Fruit fly (Drosophila melanogaster) whole organism, embryonic: Measurements from ENCODE around the gene CG46310.

ENCODE experiments used
- Bgb ChIP-seq: fragments of 200-800 bp; sonication (Bioruptor generic); IDR thresholded peaks from 2 replicates; pipeline ENCODE4 v1.3.6; 2022; ENCODE audit warnings: missing biosample characterization, missing genetic modification characterization; ENCODE audit not compliant: partially characterized antibody
- CG10431 ChIP-seq: fragments of 200-800 bp; sonication (Bioruptor generic); optimal IDR thresholded peaks from 3 replicates; lab custom pipeline; 2018; ENCODE audit warnings: missing biosample characterization, mild to moderate bottlenecking, missing genetic modification characterization
- CG12391 ChIP-seq: fragments of 200-800 bp; sonication (Bioruptor generic); optimal IDR thresholded peaks from 3 replicates; lab custom pipeline; 2018; ENCODE audit warnings: missing biosample characterization, mild to moderate bottlenecking, missing genetic modification characterization, moderate library complexity
- CG15514 ChIP-seq: fragments of 200-800 bp; sonication (Bioruptor generic); optimal IDR thresholded peaks from 3 replicates; lab custom pipeline; 2017; ENCODE audit warnings: missing biosample characterization, missing genetic modification characterization, mild to moderate bottlenecking, moderate library complexity, missing genetic modification reagents
- CG2678 ChIP-seq: fragments of 200-800 bp; sonication (Bioruptor generic); optimal IDR thresholded peaks from 3 replicates; lab custom pipeline; 2019; ENCODE audit warnings: missing biosample characterization, mild to moderate bottlenecking, missing genetic modification characterization, moderate library complexity
- CG31441 ChIP-seq: fragments of 200-800 bp; sonication (Bioruptor generic); IDR thresholded peaks from 2 replicates; pipeline ENCODE4 v1.3.6; 2022; ENCODE audit warnings: missing biosample characterization, missing genetic modification characterization
- CG33557 ChIP-seq: fragments of 200-800 bp; sonication (Bioruptor generic); optimal IDR thresholded peaks from 2 replicates; lab custom pipeline; 2019; ENCODE audit warnings: missing biosample characterization, mild to moderate bottlenecking, missing genetic modification characterization, moderate library complexity
- CG34376 ChIP-seq: fragments of 200-800 bp; sonication (Bioruptor generic); optimal IDR thresholded peaks from 2 replicates; lab custom pipeline; 2018; ENCODE audit warnings: missing biosample characterization, mild to moderate bottlenecking, missing genetic modification characterization
- CG4328 ChIP-seq: fragments of 200-800 bp; sonication (Bioruptor generic); optimal IDR thresholded peaks from 3 replicates; lab custom pipeline; 2017; ENCODE audit warnings: missing biosample characterization, missing genetic modification reagents, missing genetic modification characterization
- CG6791 ChIP-seq: fragments of 200-800 bp; sonication (Bioruptor generic); IDR thresholded peaks from 3 replicates; pipeline ENCODE4 v1.3.6; 2022; ENCODE audit warnings: missing biosample characterization, missing genetic modification characterization; ENCODE audit not compliant: partially characterized antibody
- CG8388 ChIP-seq: fragments of 200-800 bp; sonication (Bioruptor generic); optimal IDR thresholded peaks from 2 replicates; lab custom pipeline; 2019; ENCODE audit warnings: missing biosample characterization, mild to moderate bottlenecking, missing genetic modification characterization, moderate library complexity
- Dad ChIP-seq: fragments of 200-800 bp; sonication (Bioruptor generic); optimal IDR thresholded peaks from 3 replicates; lab custom pipeline; 2016; ENCODE audit warnings: missing biosample characterization, missing genetic modification characterization
- Fer1 ChIP-seq: fragments of 200-800 bp; sonication (Bioruptor generic); optimal IDR thresholded peaks from 2 replicates; lab custom pipeline; 2017; ENCODE audit warnings: missing biosample characterization, mild to moderate bottlenecking, missing genetic modification characterization
- Nf-YB ChIP-seq: fragments of 200-800 bp; sonication (Bioruptor generic); optimal IDR thresholded peaks from 3 replicates; lab custom pipeline; 2019; ENCODE audit warnings: missing biosample characterization, mild to moderate bottlenecking, missing genetic modification characterization, moderate library complexity
- Oli ChIP-seq: fragments of 200-800 bp; sonication (Bioruptor generic); optimal IDR thresholded peaks from 2 replicates; lab custom pipeline; 2018; ENCODE audit warnings: missing biosample characterization, mild to moderate bottlenecking, missing genetic modification characterization, moderate library complexity
- Pdp1 ChIP-seq, 2 experiments: fragments of 200-800 bp; sonication (Bioruptor generic); optimal IDR thresholded peaks; 3 replicates each; lab custom pipeline; 2016; ENCODE audit warnings: missing biosample characterization in 2 of 2, missing genetic modification characterization in 2 of 2, mild to moderate bottlenecking in 1 of 2, moderate library complexity in 1 of 2
- Trl ChIP-seq, 3 experiments: fragments of >200 bp in 2 of 3; fragments of 200-800 bp in 1 of 3; sonication (Bioruptor generic) in 1 of 3; optimal IDR thresholded peaks; 2 replicates in 1 of 3; 3 replicates in 2 of 3; lab custom pipeline; 2016 to 2017; ENCODE audit warnings: missing biosample characterization in 1 of 3, missing genetic modification characterization in 1 of 3
- bcd ChIP-seq: fragments of 200-800 bp; sonication (Bioruptor generic); optimal IDR thresholded peaks from 2 replicates; lab custom pipeline; 2017; ENCODE audit warnings: missing biosample characterization, mild to moderate bottlenecking, missing genetic modification characterization
- bsh ChIP-seq, 2 experiments: fragments of 200-800 bp; sonication (Bioruptor generic); optimal IDR thresholded peaks; 2 replicates each; lab custom pipeline; 2017 to 2018; ENCODE audit warnings: mild to moderate bottlenecking in 2 of 2, missing biosample characterization in 2 of 2, missing genetic modification characterization in 2 of 2, moderate library complexity in 1 of 2
- cg ChIP-seq: fragments of 200-800 bp; sonication (Bioruptor generic); optimal IDR thresholded peaks from 3 replicates; lab custom pipeline; 2019; ENCODE audit warnings: missing biosample characterization, mild to moderate bottlenecking, missing genetic modification characterization, moderate library complexity
- chinmo ChIP-seq: fragments of 200-800 bp; sonication (Bioruptor generic); IDR thresholded peaks from 4 replicates; pipeline ENCODE4 v1.3.6; 2022; ENCODE audit warnings: missing biosample characterization, missing genetic modification characterization; ENCODE audit not compliant: partially characterized antibody
- ci ChIP-seq: fragments of 200-800 bp; sonication (Bioruptor generic); IDR thresholded peaks from 3 replicates; pipeline ENCODE4 v1.3.6; 2022; ENCODE audit warnings: missing biosample characterization, missing genetic modification characterization
- dan ChIP-seq: fragments of 200-800 bp; sonication (Bioruptor generic); IDR thresholded peaks from 2 replicates; pipeline ENCODE4 v1.3.6; 2022; ENCODE audit warnings: missing biosample characterization, missing genetic modification characterization
- exex ChIP-seq: fragments of 200-800 bp; sonication (Bioruptor generic); optimal IDR thresholded peaks from 4 replicates; lab custom pipeline; 2018; ENCODE audit warnings: missing biosample characterization, mild to moderate bottlenecking, missing genetic modification characterization, moderate library complexity
- fu2 ChIP-seq: fragments of 200-800 bp; sonication (Bioruptor generic); optimal IDR thresholded peaks from 2 replicates; lab custom pipeline; 2016; ENCODE audit warnings: missing biosample characterization, missing genetic modification characterization
- grn ChIP-seq: fragments of 200-800 bp; sonication (Bioruptor generic); optimal IDR thresholded peaks from 3 replicates; lab custom pipeline; 2017; ENCODE audit warnings: missing biosample characterization, missing genetic modification characterization
- ham ChIP-seq: fragments of 200-800 bp; sonication (Bioruptor generic); IDR thresholded peaks from 2 replicates; pipeline ENCODE4 v1.3.6; 2022; ENCODE audit warnings: missing biosample characterization, missing genetic modification characterization
- kni ChIP-seq: fragments of 200-800 bp; sonication (Bioruptor generic); optimal IDR thresholded peaks from 3 replicates; lab custom pipeline; 2017; ENCODE audit warnings: mild to moderate bottlenecking, missing biosample characterization, missing genetic modification reagents, missing genetic modification characterization
- mam ChIP-seq: fragments of 200-800 bp; sonication (Bioruptor generic); optimal IDR thresholded peaks from 3 replicates; lab custom pipeline; 2016; ENCODE audit warnings: missing biosample characterization, missing genetic modification characterization
- mirr ChIP-seq: fragments of 200-800 bp; sonication (Bioruptor generic); optimal IDR thresholded peaks from 3 replicates; lab custom pipeline; 2018; ENCODE audit warnings: missing biosample characterization, mild to moderate bottlenecking, missing genetic modification characterization
- p53 ChIP-seq: fragments of 200-800 bp; sonication (Bioruptor generic); optimal IDR thresholded peaks from 2 replicates; lab custom pipeline; 2016; ENCODE audit warnings: missing biosample characterization, missing genetic modification characterization
- sens ChIP-seq: fragments of 200-800 bp; sonication (Bioruptor generic); peaks from one replicate; lab custom pipeline; 2016; ENCODE audit warnings: missing biosample characterization, missing genetic modification characterization
- sqz ChIP-seq: fragments of 200-800 bp; sonication (Bioruptor generic); optimal IDR thresholded peaks from 3 replicates; lab custom pipeline; 2018; ENCODE audit warnings: missing biosample characterization, mild to moderate bottlenecking, missing genetic modification characterization
- sug ChIP-seq: fragments of 200-800 bp; optimal IDR thresholded peaks from 2 replicates; lab custom pipeline; 2019; ENCODE audit warnings: missing biosample characterization, mild to moderate bottlenecking, missing genetic modification characterization, moderate library complexity
- tna ChIP-seq: fragments of 200-800 bp; sonication (Bioruptor generic); IDR thresholded peaks from 2 replicates; pipeline ENCODE4 v1.3.6; 2022; ENCODE audit warnings: missing biosample characterization, missing genetic modification characterization; ENCODE audit not compliant: partially characterized antibody
- trem ChIP-seq: fragments of 200-800 bp; optimal IDR thresholded peaks from 3 replicates; lab custom pipeline; 2019; ENCODE audit warnings: missing biosample characterization, mild to moderate bottlenecking, missing genetic modification characterization, moderate library complexity
- vfl ChIP-seq: fragments of 200-800 bp; sonication (Bioruptor generic); optimal IDR thresholded peaks from 2 replicates; lab custom pipeline; 2016; ENCODE audit warnings: missing biosample characterization, missing genetic modification characterization
- zf30C ChIP-seq: fragments of 200-800 bp; sonication (Bioruptor generic); optimal IDR thresholded peaks from 3 replicates; lab custom pipeline; 2018; ENCODE audit warnings: missing biosample characterization, mild to moderate bottlenecking, missing genetic modification characterization
- zfh1 ChIP-seq: fragments of 200-800 bp; sonication (Bioruptor generic); IDR thresholded peaks from 3 replicates; pipeline ENCODE4 v1.3.6; 2022; ENCODE audit warnings: missing biosample characterization, missing genetic modification characterization

Gene CG46310

dm6 chr3R:23214603-23215433 is 41.1 kb downstream of the CG46310 start (continued):
- TF ChIP-seq Nf-YB (peak; percentile 23), CG31441 (GFP tag; lab: Robert Waterston, UW) (no peak), vfl (GFP tag; lab: Kevin White, UChicago) (no peak), bsh (GFP tag; optimal IDR thresholded peaks at IDR 0.05; lab: Kevin White, UChicago) (peak in 1 of 2 experiments; percentile 6)
- TF ChIP-seq, all 482 proteins: peak for 101

dm6 chr3R:23215434-23215730 is 41.7 kb downstream of the CG46310 start:
- TF ChIP-seq chinmo (0 out of 4 replicates have a peak, but pooled peaks have one; percentile 21), CG2678 (tag; lab: Kevin White, UChicago) (no peak), zfh1 (GFP tag; lab: Robert Waterston, UW) (no peak)
- TF ChIP-seq, all 482 proteins: peak for 1

- TF ChIP-seq mirr (GFP tag; lab: Kevin White, UChicago) = peak; percentile 3
- no peak for TF ChIP-seq tna (GFP tag; lab: Robert Waterston, UW)
- peak; percentile 24 for TF ChIP-seq CG34376 (GFP tag; lab: Kevin White, UChicago)
- no peak for TF ChIP-seq Fer1 (GFP tag; lab: Kevin White, UChicago)
- peak; percentile 91 for TF ChIP-seq exex (tag; lab: Kevin White, UChicago)
- TF ChIP-seq Oli (tag; lab: Kevin White, UChicago) = no peak
- no peak for TF ChIP-seq trem
- TF ChIP-seq Pdp1 (GFP tag; optimal IDR thresholded peaks at IDR 0.05; lab: Kevin White, UChicago) = peak in 1 of 2 experiments; percentile 9
- peak; percentile 65 for TF ChIP-seq sug (tag; lab: Kevin White, UChicago)
- TF ChIP-seq sens (GFP tag; lab: Kevin White, UChicago) = peak; percentile 5
- peak; percentile 91 for TF ChIP-seq grn (GFP tag; lab: Kevin White, UChicago)
- TF ChIP-seq, all 482 proteins: peak for 7
Observed at dm6 chr3R:23217142-23217771, 43.6 kb downstream of the CG46310 start.

- TF ChIP-seq zf30C = no peak
- TF ChIP-seq fu2 (GFP tag; lab: Kevin White, UChicago) = no peak
- no peak for TF ChIP-seq CG12391 (tag; lab: Kevin White, UChicago)
- 0 out of 2 replicates have a peak, but pooled peaks have one; percentile 14 for TF ChIP-seq Bgb
- peak; percentile 32 for TF ChIP-seq CG2678 (tag; lab: Kevin White, UChicago)
- no peak for TF ChIP-seq tna (GFP tag; lab: Robert Waterston, UW)
- TF ChIP-seq bcd (GFP tag; lab: Kevin White, UChicago) = no peak
- peak; percentile 17 for TF ChIP-seq CG15514 (GFP tag; lab: Kevin White, UChicago)
- peak; percentile 44 to 65 for TF ChIP-seq Trl (optimal IDR thresholded peaks at IDR 0.05; lab: Kevin White, UChicago)
- no peak for TF ChIP-seq Trl (GFP tag; optimal IDR thresholded peaks at IDR 0.05; lab: Kevin White, UChicago)
- peak; percentile 71 for TF ChIP-seq CG8388
- TF ChIP-seq p53 (GFP tag; lab: Kevin White, UChicago) = no peak
- peak; percentile 89 for TF ChIP-seq sqz (GFP tag; lab: Kevin White, UChicago)
- TF ChIP-seq kni (GFP tag; lab: Kevin White, UChicago) = peak; percentile 42
- peak; percentile 1 for TF ChIP-seq CG33557 (GFP tag; lab: Kevin White, UChicago)
- peak; percentile 12 for TF ChIP-seq Fer1 (GFP tag; lab: Kevin White, UChicago)
- TF ChIP-seq Dad (GFP tag; lab: Kevin White, UChicago) = no peak
- no peak for TF ChIP-seq dan (GFP tag; lab: Robert Waterston, UW)
- TF ChIP-seq CG10431 = peak; percentile 44
- TF ChIP-seq CG4328 (GFP tag; lab: Kevin White, UChicago) = no peak
- TF ChIP-seq CG6791 (GFP tag; lab: Robert Waterston, UW) = no peak
- TF ChIP-seq mam = no peak
- TF ChIP-seq ham (GFP tag; lab: Robert Waterston, UW) = no peak
- peak; percentile 69 for TF ChIP-seq cg (GFP tag; lab: Kevin White, UChicago)
- TF ChIP-seq ci = 0 out of 3 replicates have a peak, but pooled peaks have one; percentile 5
Observed at dm6 chr3R:23220239-23221002, 46.7 kb downstream of the CG46310 start.
